Fruit fly (Drosophila melanogaster): Measurements from ENCODE around the gene Phlpp.

Gene Phlpp

DNA sequence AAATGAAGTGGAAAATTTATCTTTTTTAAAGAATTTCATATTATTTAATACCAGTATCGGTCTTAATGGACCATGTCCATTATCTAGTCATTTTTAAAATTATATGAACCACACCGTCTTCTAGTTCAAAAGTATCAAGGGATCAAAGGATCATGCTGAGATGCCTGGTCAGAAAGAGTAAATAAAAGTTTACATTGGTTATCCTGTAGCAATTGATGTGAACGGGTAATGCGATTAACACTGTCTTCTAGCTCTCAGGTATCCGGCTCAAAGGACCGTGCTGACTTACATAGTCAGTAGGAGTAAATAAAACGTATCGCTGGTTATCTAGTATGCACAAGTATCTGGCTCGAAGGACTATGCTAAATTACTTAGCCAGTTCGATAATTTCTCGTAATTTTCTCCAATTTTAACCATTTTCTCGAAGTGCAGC, 39.8 kb upstream of the Phlpp start (continued):
- no peak for TF ChIP-seq kay (GFP tag; optimal IDR thresholded peaks at IDR 0.05)
- no peak for TF ChIP-seq zf30C (GFP tag; optimal IDR thresholded peaks at IDR 0.05)
- TF ChIP-seq Neu2 (GFP tag; optimal IDR thresholded peaks at IDR 0.05; ENCODE audit: borderline replicate concordance): no peak
- TF ChIP-seq insv (GFP tag; optimal IDR thresholded peaks at IDR 0.05): no peak
- TF ChIP-seq Tbp (GFP tag; optimal IDR thresholded peaks at IDR 0.05): no peak
- TF ChIP-seq CG7372 (GFP tag; IDR thresholded peaks at IDR 0.05): no peak
- TF ChIP-seq slbo (GFP tag; IDR thresholded peaks at IDR 0.05): peak; percentile 31; the same call in 1 of the 2 replicates
- peak; percentile 54 for TF ChIP-seq Hmr (GFP tag; optimal IDR thresholded peaks at IDR 0.05)
- no peak for TF ChIP-seq CG11695 (GFP tag; IDR thresholded peaks at IDR 0.05)
- TF ChIP-seq bbx (GFP tag; IDR thresholded peaks at IDR 0.05; ENCODE audit: partially characterized antibody): no peak
- no peak for TF ChIP-seq HmgD (GFP tag; optimal IDR thresholded peaks at IDR 0.05)
- no peak for TF ChIP-seq eyg (GFP tag; optimal IDR thresholded peaks at IDR 0.05)
- TF ChIP-seq CG9932 (GFP tag; IDR thresholded peaks at IDR 0.05): no peak
- no peak for TF ChIP-seq Dip2 (GFP tag; IDR thresholded peaks at IDR 0.05)
- TF ChIP-seq dimm (GFP tag; IDR thresholded peaks at IDR 0.05): no peak
- no peak for TF ChIP-seq da (GFP tag; optimal IDR thresholded peaks at IDR 0.05)
- no peak for TF ChIP-seq hkb (optimal IDR thresholded peaks at IDR 0.05)
- no peak for TF ChIP-seq hkb (GFP tag; IDR thresholded peaks at IDR 0.05)
- TF ChIP-seq prd (optimal IDR thresholded peaks at IDR 0.05): no peak
- peak; percentile 5; the same call in 1 of the 3 replicates for TF ChIP-seq prd (GFP tag; IDR thresholded peaks at IDR 0.05)
- TF ChIP-seq Dll (GFP tag; IDR thresholded peaks at IDR 0.05; ENCODE audit: partially characterized antibody): no peak
- TF ChIP-seq CG8924 (tag; optimal IDR thresholded peaks at IDR 0.05): peak; percentile 28
- TF ChIP-seq gsb (GFP tag; IDR thresholded peaks at IDR 0.05): no peak
- no peak for TF ChIP-seq sim (GFP tag; IDR thresholded peaks at IDR 0.05)
- TF ChIP-seq bsh (GFP tag; optimal IDR thresholded peaks at IDR 0.05): no peak
- peak; percentile 35 for TF ChIP-seq CG13775 (GFP tag; optimal IDR thresholded peaks at IDR 0.05)
- TF ChIP-seq tin (GFP tag; optimal IDR thresholded peaks at IDR 0.05): no peak
- TF ChIP-seq ind (GFP tag; optimal IDR thresholded peaks at IDR 0.05): peak; percentile 25
- no peak for TF ChIP-seq unpg (GFP tag; optimal IDR thresholded peaks at IDR 0.05)
- no peak for TF ChIP-seq CG9876 (GFP tag; optimal IDR thresholded peaks at IDR 0.05)
- no peak for TF ChIP-seq D (optimal IDR thresholded peaks at IDR 0.05)
- no peak for TF ChIP-seq D (GFP tag; optimal IDR thresholded peaks at IDR 0.05)
- TF ChIP-seq CG31441 (GFP tag; IDR thresholded peaks at IDR 0.05): 0 out of 2 replicates have a peak, but pooled peaks have one; percentile 30
- no peak for TF ChIP-seq bigmax (GFP tag; optimal IDR thresholded peaks at IDR 0.05)
- TF ChIP-seq CG6683 (GFP tag; optimal IDR thresholded peaks at IDR 0.05): no peak
- no peak for TF ChIP-seq br (optimal IDR thresholded peaks at IDR 0.05)
- TF ChIP-seq CG14441 (GFP tag; IDR thresholded peaks at IDR 0.05): no peak
- TF ChIP-seq CG11093 (GFP tag; IDR thresholded peaks at IDR 0.05): no peak
- no peak for TF ChIP-seq CG10654 (GFP tag; optimal IDR thresholded peaks at IDR 0.05)
- no peak for TF ChIP-seq nom (GFP tag; optimal IDR thresholded peaks at IDR 0.05)
- peak; percentile 18 for TF ChIP-seq BtbVII (GFP tag; optimal IDR thresholded peaks at IDR 0.05)
- TF ChIP-seq Nf-YA (GFP tag; IDR thresholded peaks at IDR 0.05): no peak
- TF ChIP-seq CG32772 (GFP tag; IDR thresholded peaks at IDR 0.05): no peak
- no peak for TF ChIP-seq CG17186 (GFP tag; optimal IDR thresholded peaks at IDR 0.05)
- TF ChIP-seq stwl (tag; optimal IDR thresholded peaks at IDR 0.05): no peak
- TF ChIP-seq Bdp1 (GFP tag; optimal IDR thresholded peaks at IDR 0.05): no peak
- peak; percentile 35 for TF ChIP-seq CG14710 (tag; optimal IDR thresholded peaks at IDR 0.05)
- no peak for TF ChIP-seq CG10274 (GFP tag; optimal IDR thresholded peaks at IDR 0.05)
- TF ChIP-seq grau (tag; optimal IDR thresholded peaks at IDR 0.05): peak; percentile 27
- TF ChIP-seq Nf-YC (tag; optimal IDR thresholded peaks at IDR 0.05): peak; percentile 14
- TF ChIP-seq inv (GFP tag; IDR thresholded peaks at IDR 0.05; ENCODE audit: partially characterized antibody): no peak
- no peak for TF ChIP-seq E2f2 (GFP tag; IDR thresholded peaks at IDR 0.05)
- no peak for TF ChIP-seq al (GFP tag; IDR thresholded peaks at IDR 0.05)

Measured in whole organism, embryonic.